Fruit fly (Drosophila melanogaster) whole organism, embryonic: ENCODE results near the gene DopEcR.

Experiments
- Bgb ChIP-seq: fragments of 200-800 bp; sonication (Bioruptor generic); IDR thresholded peaks from 2 replicates; pipeline ENCODE4 v1.3.6; 2022; ENCODE audit warnings: missing biosample characterization, missing genetic modification characterization; ENCODE audit not compliant: partially characterized antibody
- Hr78 ChIP-seq, 2 experiments: fragments of 200-800 bp in 1 of 2; fragments of >200 bp in 1 of 2; sonication (Bioruptor generic) in 1 of 2; optimal IDR thresholded peaks; 2 replicates each; lab custom pipeline; 2017 to 2019; ENCODE audit warnings: missing biosample characterization in 2 of 2, missing genetic modification characterization in 2 of 2, mild to moderate bottlenecking in 1 of 2, moderate library complexity in 1 of 2
- MTF-1 ChIP-seq: fragments of 200-800 bp; sonication (Bioruptor generic); optimal IDR thresholded peaks from 2 replicates; lab custom pipeline; 2018; ENCODE audit warnings: missing biosample characterization, mild to moderate bottlenecking, missing genetic modification characterization, borderline replicate concordance
- onecut ChIP-seq: fragments of 200-800 bp; sonication (Bioruptor generic); IDR thresholded peaks from 2 replicates; pipeline ENCODE4 v1.3.6; 2022; ENCODE audit warnings: missing biosample characterization, missing genetic modification characterization
- pita ChIP-seq: fragments of 200-800 bp; sonication (Bioruptor generic); optimal IDR thresholded peaks from 2 replicates; lab custom pipeline; 2017; ENCODE audit warnings: missing biosample characterization, mild to moderate bottlenecking, missing genetic modification characterization
- zf30C ChIP-seq: fragments of 200-800 bp; sonication (Bioruptor generic); optimal IDR thresholded peaks from 3 replicates; lab custom pipeline; 2018; ENCODE audit warnings: missing biosample characterization, mild to moderate bottlenecking, missing genetic modification characterization

DNA sequence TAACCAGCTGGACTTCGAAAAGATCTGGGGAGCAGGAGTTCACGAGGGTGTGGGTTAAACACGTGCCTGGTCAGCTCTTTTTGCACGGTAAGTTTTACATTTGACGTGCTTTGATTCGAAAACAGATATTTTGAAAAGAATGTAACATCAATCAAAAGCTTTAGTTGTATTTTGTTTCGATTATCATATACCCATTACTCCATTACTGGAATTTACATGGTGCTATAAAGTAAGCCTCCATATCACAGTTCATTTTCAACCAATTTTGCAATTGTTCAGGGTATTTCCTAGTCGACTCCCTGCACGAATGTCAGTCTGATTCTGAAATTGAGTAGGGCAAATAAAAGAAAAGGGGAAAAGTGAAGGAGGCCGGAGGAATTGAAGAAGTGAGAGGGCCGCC lies 31.3 kb downstream of the DopEcR start:
- TF ChIP-seq MTF-1 (GFP tag; lab: Kevin White, UChicago): no peak
- TF ChIP-seq Hr78 (GFP tag; optimal IDR thresholded peaks at IDR 0.05; lab: Kevin White, UChicago): no peak
- TF ChIP-seq Bgb (GFP tag; lab: Robert Waterston, UW): no peak
- no peak for TF ChIP-seq zf30C
- TF ChIP-seq onecut (GFP tag; lab: Robert Waterston, UW): no peak
- TF ChIP-seq pita (GFP tag; lab: Kevin White, UChicago): no peak
